Worm (Caenorhabditis elegans) whole organism, L4/young adult: ENCODE measurements around the gene nhr-271.

Experiments used
- W03F9.2 ChIP-seq: fragments of 150-350 bp; optimal IDR thresholded peaks from 2 replicates; lab custom pipeline; 2014; ENCODE audit warnings: missing biosample characterization, missing genetic modification characterization
- dao-5 ChIP-seq: sonication (generic microtip); optimal IDR thresholded peaks from 2 replicates; lab custom pipeline; 2016; ENCODE audit warnings: missing genotype, missing genetic modification characterization, moderate library complexity, missing compliant biosample characterization
- him-1 ChIP-seq: sonication (generic microtip); optimal IDR thresholded peaks from 2 replicates; lab custom pipeline; 2016; ENCODE audit warnings: missing genotype, missing genetic modification reagents, missing genetic modification characterization, missing compliant biosample characterization

Gene nhr-271

DNA sequence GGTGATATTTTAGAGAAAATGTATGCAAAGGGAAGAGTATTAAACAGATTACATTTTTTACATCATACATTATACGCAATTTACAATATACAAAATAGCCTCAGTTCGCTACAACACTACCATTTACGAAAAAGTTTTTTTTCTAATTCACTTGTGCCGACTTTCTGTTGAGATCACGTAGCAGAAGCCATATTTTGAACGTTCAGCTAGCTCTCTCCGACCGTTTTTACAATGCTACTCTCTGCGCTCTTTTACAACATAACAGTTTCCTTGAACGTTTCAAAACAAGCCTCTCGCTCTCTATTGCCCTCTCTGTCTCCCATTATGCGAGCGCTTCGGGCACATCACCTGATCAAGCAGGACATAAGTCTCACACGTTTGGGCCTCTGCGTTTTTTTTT is 22.8 kb upstream of the nhr-271 start, which contains the start of gene T03E6.8:
Gene T03E6.8 (minus strand): TSS at position 101 of the 400 bp plus-strand sequence.
- TF ChIP-seq dao-5 (tag; lab: Kevin White, UChicago) (no peak), W03F9.2 (no peak), him-1 (tag; lab: Kevin White, UChicago) (no peak)

DNA sequence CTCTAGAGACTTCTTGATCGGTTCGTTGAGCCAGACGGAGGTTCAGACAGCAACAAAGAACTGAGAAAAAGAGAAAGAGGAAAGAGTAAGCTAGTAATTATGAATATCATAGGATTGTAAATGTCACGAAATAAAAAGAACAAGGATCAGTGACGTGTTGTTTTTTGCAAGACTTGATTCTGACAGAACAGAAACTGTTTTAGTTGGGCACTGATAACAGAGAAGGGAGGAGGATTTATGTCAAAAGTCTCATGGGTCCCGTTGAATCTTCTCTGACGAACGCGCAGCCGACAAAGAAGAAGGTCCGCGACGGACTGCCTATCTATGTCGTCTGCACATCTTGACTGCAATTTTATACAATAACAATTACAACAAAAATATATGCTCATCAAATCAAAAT is 20.3 kb upstream of the nhr-271 start, which contains the start of gene T03E6.9:
Gene T03E6.9 (minus strand): TSS at position 101 of the 400 bp plus-strand sequence.
- no peak for TF ChIP-seq W03F9.2
- no peak for TF ChIP-seq dao-5 (tag; lab: Kevin White, UChicago)
- no peak for TF ChIP-seq him-1 (tag; lab: Kevin White, UChicago)

DNA sequence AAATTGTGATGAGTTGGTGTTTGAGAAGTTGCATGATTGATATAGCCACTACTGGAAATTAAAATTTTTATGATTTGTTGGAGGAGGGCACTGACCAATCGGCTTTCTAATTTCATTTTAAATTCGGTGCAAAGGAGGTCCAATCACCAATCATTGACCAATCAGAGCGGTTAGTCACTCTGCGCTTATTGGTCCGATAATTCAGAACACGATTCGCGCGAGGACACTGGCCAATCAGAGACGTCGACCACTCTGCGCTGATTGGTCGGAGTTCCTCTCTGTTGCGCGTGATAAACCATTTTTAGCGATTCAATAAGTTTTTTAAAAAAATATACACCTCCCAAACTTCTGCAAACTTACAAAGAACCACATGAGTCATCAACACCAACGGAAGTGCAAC is 19.5 kb upstream of the nhr-271 start:
- TF ChIP-seq W03F9.2 (no peak), him-1 (tag; lab: Kevin White, UChicago) (no peak), dao-5 (tag; lab: Kevin White, UChicago) (no peak)

- TF ChIP-seq dao-5 (tag; lab: Kevin White, UChicago) = no peak
- no peak for TF ChIP-seq him-1 (tag; lab: Kevin White, UChicago)
- no peak for TF ChIP-seq W03F9.2
Measured at ce11 chrV:16598437-16598836, 18.1 kb upstream of the nhr-271 start.

ce11 chrV:16596102-16596501 is 15.8 kb upstream of the nhr-271 start:
- TF ChIP-seq dao-5 (tag; lab: Kevin White, UChicago) = no peak

DNA sequence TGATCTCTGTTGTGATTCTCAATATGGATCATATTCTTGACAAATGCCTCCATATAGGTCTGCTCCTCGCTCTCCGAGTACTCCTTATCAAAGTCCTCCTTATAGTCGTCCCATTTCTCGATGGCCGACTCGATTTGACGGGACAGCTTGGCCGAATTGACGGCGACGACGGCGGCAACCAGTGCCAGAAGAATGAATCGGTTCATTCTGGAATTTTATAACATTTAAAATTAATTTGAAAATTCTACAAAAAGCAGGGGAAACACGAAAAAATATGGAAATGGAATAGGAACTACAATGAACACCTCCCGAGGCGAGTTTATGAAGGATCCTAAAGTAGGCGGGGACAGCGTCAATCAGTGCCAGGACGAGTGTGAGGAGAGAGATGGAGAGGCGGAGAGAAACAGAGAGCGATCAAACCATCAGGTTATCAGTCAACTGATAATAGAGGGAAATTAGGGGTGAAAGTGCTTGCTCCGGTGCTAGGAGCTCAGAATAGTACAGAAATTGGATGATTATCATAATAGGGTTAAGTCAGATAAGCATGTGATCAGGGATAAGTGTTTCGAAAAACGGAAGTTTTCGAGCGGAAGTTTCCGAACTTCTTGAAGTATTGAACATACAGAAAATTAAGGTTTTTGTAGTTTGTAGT is 14.9 kb upstream of the nhr-271 start, which contains the start of gene cpl-1:
Gene cpl-1 (minus strand): TSS at position 207 of the 652 bp plus-strand sequence.
- TF ChIP-seq dao-5 (tag; lab: Kevin White, UChicago) = no peak
- no peak for TF ChIP-seq W03F9.2
- no peak for TF ChIP-seq him-1 (tag; lab: Kevin White, UChicago)

ce11 chrV:16594514-16594913 is 14.2 kb upstream of the nhr-271 start:
- no peak for TF ChIP-seq W03F9.2
- no peak for TF ChIP-seq dao-5 (tag; lab: Kevin White, UChicago)
- TF ChIP-seq him-1 (tag; lab: Kevin White, UChicago) = no peak

- TF ChIP-seq W03F9.2 (no peak), him-1 (tag; lab: Kevin White, UChicago) (no peak), dao-5 (tag; lab: Kevin White, UChicago) (no peak)
Measured at ce11 chrV:16593792-16594059, 13.4 kb upstream of the nhr-271 start.

DNA sequence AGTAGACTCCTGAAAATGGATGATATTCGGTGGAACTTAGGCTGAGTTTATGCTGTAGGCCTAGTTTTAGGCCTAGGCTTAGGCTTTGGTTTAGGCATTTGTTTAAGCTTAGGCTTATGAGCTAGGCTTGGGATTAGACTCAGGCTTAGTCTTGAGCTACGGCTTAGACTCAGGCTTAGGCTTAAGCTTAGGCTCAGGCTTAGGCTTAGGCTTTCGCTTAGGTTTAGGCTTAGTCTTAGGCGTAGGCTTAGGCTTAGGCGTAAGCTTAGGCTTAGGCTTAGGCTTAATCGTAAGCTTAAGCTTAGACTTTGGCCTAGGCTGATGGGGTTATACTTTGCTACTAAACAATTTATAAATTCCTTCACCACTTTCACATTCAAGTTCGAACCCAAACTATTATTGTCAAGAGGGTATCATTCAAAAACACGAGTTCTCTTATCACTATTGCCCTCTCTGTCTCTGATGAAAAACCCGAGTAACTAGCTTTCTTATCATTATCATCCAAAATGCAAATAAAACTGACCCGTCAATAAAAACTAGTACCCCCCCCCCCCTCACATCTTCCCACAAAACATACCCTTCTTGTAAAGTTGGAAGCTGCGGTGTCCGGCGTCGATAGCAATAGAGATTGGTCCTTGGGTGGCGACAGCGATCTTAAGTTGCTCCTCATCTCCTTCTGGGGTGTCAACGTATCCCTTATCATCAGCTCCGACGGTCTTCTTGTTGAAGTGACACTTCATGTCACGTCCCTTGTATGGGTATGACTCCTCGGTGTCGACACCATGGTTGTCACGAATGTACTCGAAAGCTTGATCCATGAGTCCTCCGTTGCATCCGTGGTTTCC is 12.8 kb upstream of the nhr-271 start:
- no peak for TF ChIP-seq him-1 (tag; lab: Kevin White, UChicago)

DNA sequence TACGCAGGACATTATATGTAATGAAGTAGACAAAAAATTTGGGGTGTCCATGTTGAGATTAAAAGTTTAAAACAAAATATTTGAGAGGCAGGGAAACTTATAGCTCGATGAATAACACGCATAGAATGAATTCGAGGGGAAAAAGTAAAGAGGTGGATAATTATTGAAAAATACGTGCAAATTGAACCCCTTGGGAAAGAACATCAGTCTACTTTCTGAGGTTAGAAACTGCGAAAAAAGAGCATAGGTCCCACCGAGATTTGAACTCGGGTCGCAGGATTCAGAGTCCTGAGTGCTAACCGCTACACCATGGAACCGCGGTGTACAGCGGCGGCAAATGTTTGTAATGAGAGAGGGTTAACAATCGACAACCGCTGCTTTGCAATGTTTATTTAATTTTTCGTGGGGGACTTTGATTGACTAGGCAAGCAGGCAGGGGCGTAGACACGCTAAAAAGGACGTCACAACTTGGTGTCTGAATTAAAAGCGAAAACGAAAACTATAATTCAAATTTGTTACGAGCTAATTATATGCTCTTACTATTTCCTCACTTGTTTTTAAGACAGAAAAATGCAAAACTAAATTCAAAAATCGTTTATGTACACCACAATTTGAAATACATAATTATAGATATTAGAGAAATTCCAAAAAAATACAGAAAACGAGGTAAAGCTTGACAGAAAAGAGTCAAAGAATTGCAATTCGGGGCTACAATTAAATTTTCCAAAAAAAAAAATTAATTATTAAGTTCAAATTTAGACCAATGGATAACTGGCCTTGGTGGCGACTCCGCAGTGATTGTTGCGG is 11.9 kb upstream of the nhr-271 start, which contains the start of gene srh-269:
Gene srh-269 (minus strand): TSS at position 51 of the 807 bp plus-strand sequence.
- TF ChIP-seq W03F9.2 (no peak), him-1 (tag; lab: Kevin White, UChicago) (no peak), dao-5 (tag; lab: Kevin White, UChicago) (no peak)

DNA sequence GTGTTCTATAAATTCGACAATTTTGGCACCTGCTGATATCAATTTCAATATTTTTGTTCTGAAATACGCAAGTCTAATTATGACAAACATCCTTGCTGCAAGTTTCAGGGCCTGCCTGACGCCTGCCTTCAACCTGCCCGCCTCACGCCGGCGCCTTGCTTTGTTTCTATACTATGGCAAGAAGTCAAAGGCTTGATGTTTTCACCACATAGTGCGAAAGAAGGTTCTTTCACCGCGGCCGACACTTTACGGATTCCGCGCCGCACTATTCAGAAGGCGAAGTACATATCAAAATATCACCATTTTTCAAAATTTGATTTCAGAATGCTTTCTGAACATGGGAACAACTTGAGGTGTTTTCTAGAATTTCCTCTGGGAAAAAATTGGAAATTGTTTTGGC is 9.2 kb upstream of the nhr-271 start:
- TF ChIP-seq him-1 (tag; lab: Kevin White, UChicago) (no peak), W03F9.2 (no peak), dao-5 (tag; lab: Kevin White, UChicago) (no peak)

DNA sequence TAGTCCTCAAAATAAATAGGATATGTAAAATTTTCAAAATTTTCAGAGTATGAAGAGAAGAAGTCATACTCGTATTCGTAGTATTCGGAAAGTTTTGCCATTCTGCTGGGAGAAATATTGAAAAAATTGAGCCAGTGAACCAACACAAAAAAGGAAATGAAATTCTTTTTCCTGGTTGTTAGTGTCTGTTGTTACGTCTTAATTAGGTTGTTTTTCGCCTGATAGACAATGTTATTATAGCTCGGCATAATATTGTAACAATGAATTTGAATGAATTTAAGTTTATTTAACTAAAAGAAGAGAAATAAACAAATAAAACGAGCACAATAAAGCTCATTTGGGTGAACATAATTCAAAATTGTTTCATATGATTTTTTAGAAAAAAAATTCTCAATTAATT is 8.1 kb upstream of the nhr-271 start, which contains the start of gene srw-73:
Gene srw-73 (minus strand): TSS at position 101 of the 400 bp plus-strand sequence.
- no peak for TF ChIP-seq him-1 (tag; lab: Kevin White, UChicago)
- TF ChIP-seq dao-5 (tag; lab: Kevin White, UChicago) = no peak
- TF ChIP-seq W03F9.2 = no peak

DNA sequence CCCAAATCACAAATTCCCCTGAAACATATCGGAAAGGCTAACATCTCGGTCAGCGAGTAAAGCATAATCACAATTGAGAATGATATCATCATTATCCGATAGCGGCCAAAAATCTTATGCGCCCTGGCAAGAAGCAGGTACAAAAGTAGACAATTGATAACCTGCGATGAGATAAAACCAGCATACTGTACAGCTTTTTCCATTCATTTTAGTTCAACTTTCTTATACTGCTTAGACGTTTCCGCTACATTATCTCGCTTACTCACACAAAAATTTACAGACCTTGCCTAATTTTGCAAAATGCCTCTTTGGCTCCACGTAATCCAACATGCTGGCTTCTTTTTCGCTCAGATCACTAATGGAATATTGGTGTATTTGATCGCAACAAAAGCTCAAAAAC is 2.6 kb upstream of the nhr-271 start, which contains the start of gene str-150:
Gene str-150 (plus strand): TSS at position 301 of the 400 bp plus-strand sequence.
- no peak for TF ChIP-seq dao-5 (tag; lab: Kevin White, UChicago)
- no peak for TF ChIP-seq W03F9.2
- no peak for TF ChIP-seq him-1 (tag; lab: Kevin White, UChicago)
